Fruit fly (Drosophila melanogaster): ENCODE data around the gene CG32797.

- TF ChIP-seq Smox (GFP tag; optimal IDR thresholded peaks at IDR 0.05) (no peak), CG11902 (GFP tag; optimal IDR thresholded peaks at IDR 0.05) (no peak)
These were observed 36.1 kb upstream of the CG32797 start for dm6 chrX:2461421-2462393.

All from whole organism, prepupa.